Worm (Caenorhabditis elegans) whole organism, mixed stage, embryonic: Measurements from ENCODE around the gene srd-21.

Source experiments
- M03D4.4 ChIP-seq: sonication (generic microtip); optimal IDR thresholded peaks from 2 replicates; lab custom pipeline; 2017; ENCODE audit warnings: mild to moderate bottlenecking, missing genetic modification characterization, missing compliant biosample characterization
- bed-3 ChIP-seq: fragments of 200-800 bp; sonication (Bioruptor generic); optimal IDR thresholded peaks from 3 replicates; lab custom pipeline; 2018; ENCODE audit warnings: mild to moderate bottlenecking, missing genetic modification characterization, moderate library complexity, missing compliant biosample characterization
- blmp-1 ChIP-seq: fragments of 150-350 bp; optimal IDR thresholded peaks from 2 replicates; lab custom pipeline; 2014; ENCODE audit warnings: missing biosample characterization, missing genetic modification characterization
- ceh-39 ChIP-seq: fragments of 150-350 bp; optimal IDR thresholded peaks from 2 replicates; lab custom pipeline; 2014; ENCODE audit warnings: missing biosample characterization, missing genetic modification characterization
- ceh-43 ChIP-seq: fragments of 200-800 bp; sonication (Bioruptor generic); optimal IDR thresholded peaks from 2 replicates; lab custom pipeline; 2018; ENCODE audit warnings: mild to moderate bottlenecking, missing genetic modification characterization, moderate library complexity, missing compliant biosample characterization
- ceh-83 ChIP-seq: fragments of 200-800 bp; sonication (Bioruptor generic); optimal IDR thresholded peaks from 2 replicates; lab custom pipeline; 2018; ENCODE audit warnings: mild to moderate bottlenecking, missing genetic modification characterization, missing compliant biosample characterization
- ces-1 ChIP-seq: fragments of 150-350 bp; optimal IDR thresholded peaks from 2 replicates; lab custom pipeline; 2014; ENCODE audit warnings: missing biosample characterization, missing genetic modification reagents, missing genetic modification characterization
- cnd-1 ChIP-seq: fragments of 200-800 bp; sonication (Bioruptor generic); optimal IDR thresholded peaks from 2 replicates; lab custom pipeline; 2018; ENCODE audit warnings: mild to moderate bottlenecking, missing genetic modification characterization, missing compliant biosample characterization
- elt-1 ChIP-seq: sonication (generic microtip); optimal IDR thresholded peaks from 2 replicates; lab custom pipeline; 2017; ENCODE audit warnings: missing genetic modification characterization, mild to moderate bottlenecking, missing compliant biosample characterization, antibody characterized with exemption, moderate library complexity, borderline replicate concordance; ENCODE audit not compliant: insufficient read depth
- flh-1 ChIP-seq: fragments of 200-800 bp; sonication (Bioruptor generic); optimal IDR thresholded peaks from 2 replicates; lab custom pipeline; 2018; ENCODE audit warnings: mild to moderate bottlenecking, missing genetic modification characterization, moderate library complexity, missing compliant biosample characterization
- ham-2 ChIP-seq: fragments of 200-800 bp; sonication (Bioruptor generic); optimal IDR thresholded peaks from 2 replicates; lab custom pipeline; 2018; ENCODE audit warnings: mild to moderate bottlenecking, missing genetic modification characterization, missing compliant biosample characterization
- hlh-1 ChIP-seq: fragments of 150-350 bp; optimal IDR thresholded peaks from 2 replicates; lab custom pipeline; 2014; ENCODE audit warnings: missing biosample characterization, missing genetic modification reagents, missing genetic modification characterization
- lin-13 ChIP-seq: fragments of 150-350 bp; optimal IDR thresholded peaks from 2 replicates; lab custom pipeline; 2014; ENCODE audit warnings: missing biosample characterization, missing genetic modification characterization
- mab-5 ChIP-seq: fragments of 150-350 bp; optimal IDR thresholded peaks from 2 replicates; lab custom pipeline; 2014; ENCODE audit warnings: missing biosample characterization, missing genetic modification characterization
- mep-1 ChIP-seq: fragments of 150-350 bp; optimal IDR thresholded peaks from 2 replicates; lab custom pipeline; 2017; ENCODE audit warnings: missing biosample characterization, missing genetic modification reagents, missing genetic modification characterization, inconsistent platforms
- mls-2 ChIP-seq: sonication (generic microtip); optimal IDR thresholded peaks from 2 replicates; lab custom pipeline; 2016; ENCODE audit warnings: mild to moderate bottlenecking, missing genetic modification characterization, moderate library complexity, missing compliant biosample characterization
- nhr-12 ChIP-seq: fragments of 150-350 bp; optimal IDR thresholded peaks from 2 replicates; lab custom pipeline; 2014; ENCODE audit warnings: missing biosample characterization, missing genetic modification characterization
- nhr-237 ChIP-seq: fragments of 150-350 bp; optimal IDR thresholded peaks from 2 replicates; lab custom pipeline; 2014; ENCODE audit warnings: missing biosample characterization, missing genetic modification characterization
- nhr-28 ChIP-seq: fragments of 150-350 bp; optimal IDR thresholded peaks from 2 replicates; lab custom pipeline; 2014; ENCODE audit warnings: missing biosample characterization, missing genetic modification characterization
- nhr-76 ChIP-seq: sonication (generic microtip); optimal IDR thresholded peaks from 2 replicates; lab custom pipeline; 2017; ENCODE audit warnings: missing biosample characterization, missing genetic modification characterization
- pha-4 ChIP-seq: fragments of 150-350 bp; optimal IDR thresholded peaks from 2 replicates; lab custom pipeline; 2018; ENCODE audit warnings: missing biosample characterization, missing genetic modification reagents, missing genetic modification characterization
- sem-2 ChIP-seq: fragments of 200-800 bp; sonication (Bioruptor generic); optimal IDR thresholded peaks from 2 replicates; lab custom pipeline; 2018; ENCODE audit warnings: mild to moderate bottlenecking, missing genetic modification characterization, missing compliant biosample characterization
- snpc-4 ChIP-seq: fragments of 150-350 bp; optimal IDR thresholded peaks from 2 replicates; lab custom pipeline; 2014; ENCODE audit warnings: missing biosample characterization, missing genetic modification characterization
- sptf-1 ChIP-seq: sonication (generic microtip); optimal IDR thresholded peaks from 2 replicates; lab custom pipeline; 2017; ENCODE audit warnings: mild to moderate bottlenecking, missing genetic modification characterization, moderate library complexity, missing compliant biosample characterization
- tbx-8 ChIP-seq: fragments of 200-800 bp; sonication (Bioruptor generic); optimal IDR thresholded peaks from 2 replicates; lab custom pipeline; 2018; ENCODE audit warnings: mild to moderate bottlenecking, missing genetic modification characterization, moderate library complexity, missing compliant biosample characterization
- unc-39 ChIP-seq: fragments of 150-350 bp; optimal IDR thresholded peaks from 2 replicates; lab custom pipeline; 2014; ENCODE audit warnings: missing biosample characterization, missing genetic modification characterization
- unc-62 ChIP-seq: fragments of 150-350 bp; optimal IDR thresholded peaks from 2 replicates; lab custom pipeline; 2014; ENCODE audit warnings: missing biosample characterization, missing genetic modification reagents, missing genetic modification characterization
- zip-8 ChIP-seq: fragments of 150-350 bp; optimal IDR thresholded peaks from 2 replicates; lab custom pipeline; 2014; ENCODE audit warnings: missing biosample characterization, missing genetic modification characterization
- ztf-11 ChIP-seq: fragments of 150-350 bp; optimal IDR thresholded peaks from 2 replicates; lab custom pipeline; 2014; ENCODE audit warnings: missing biosample characterization, missing genetic modification characterization

srd-21 gene

ce11 chrV:16606313-16606712 lies 23.4 kb upstream of the srd-21 start, which contains the start of gene Y32B12C.1:
Y32B12C.1 (plus strand) TSS chrV:16606613.
- TF ChIP-seq unc-62 (GFP tag; lab: Kevin White, UChicago) (no peak), mep-1 (tag; lab: Kevin White, UChicago) (no peak), snpc-4 (tag; lab: Kevin White, UChicago) (no peak), blmp-1 (tag; lab: Kevin White, UChicago) (no peak), mls-2 (tag; lab: Kevin White, UChicago) (no peak), hlh-1 (tag; lab: Kevin White, UChicago) (no peak), zip-8 (tag; lab: Kevin White, UChicago) (no peak), sptf-1 (tag; lab: Kevin White, UChicago) (no peak), M03D4.4 (tag; lab: Kevin White, UChicago) (no peak), sem-2 (GFP tag; lab: Kevin White, UChicago) (no peak), nhr-28 (tag; lab: Kevin White, UChicago) (no peak), tbx-8 (GFP tag; lab: Kevin White, UChicago) (no peak)

ce11 chrV:16608478-16608877 lies 21.2 kb upstream of the srd-21 start:
- no peak for TF ChIP-seq zip-8 (tag; lab: Kevin White, UChicago)
- TF ChIP-seq ceh-39 = no peak
- no peak for TF ChIP-seq snpc-4 (tag; lab: Kevin White, UChicago)
- no peak for TF ChIP-seq blmp-1 (tag; lab: Kevin White, UChicago)
- TF ChIP-seq ztf-11 (tag; lab: Kevin White, UChicago) = no peak
- TF ChIP-seq elt-1 = no peak
- no peak for TF ChIP-seq ham-2 (GFP tag; lab: Kevin White, UChicago)
- TF ChIP-seq mep-1 (tag; lab: Kevin White, UChicago) = no peak
- TF ChIP-seq nhr-237 (tag; lab: Kevin White, UChicago) = no peak
- no peak for TF ChIP-seq nhr-76 (tag; lab: Kevin White, UChicago)
- no peak for TF ChIP-seq sem-2 (GFP tag; lab: Kevin White, UChicago)
- TF ChIP-seq cnd-1 (tag; lab: Kevin White, UChicago) = no peak
- no peak for TF ChIP-seq lin-13 (tag; lab: Kevin White, UChicago)
- TF ChIP-seq mab-5 = no peak
- TF ChIP-seq unc-62 (GFP tag; lab: Kevin White, UChicago) = no peak
- no peak for TF ChIP-seq mls-2 (tag; lab: Kevin White, UChicago)
- TF ChIP-seq bed-3 (GFP tag; lab: Kevin White, UChicago) = no peak
- TF ChIP-seq ceh-83 (GFP tag; lab: Kevin White, UChicago) = no peak
- TF ChIP-seq hlh-1 (tag; lab: Kevin White, UChicago) = no peak
- TF ChIP-seq tbx-8 (GFP tag; lab: Kevin White, UChicago) = no peak
- TF ChIP-seq, all 35 proteins: peak for 0

ce11 chrV:16610094-16610493 lies 19.6 kb upstream of the srd-21 start:
- TF ChIP-seq hlh-1 (tag; lab: Kevin White, UChicago) (no peak), ces-1 (GFP tag; lab: Kevin White, UChicago) (no peak), snpc-4 (tag; lab: Kevin White, UChicago) (no peak), mls-2 (tag; lab: Kevin White, UChicago) (no peak), unc-62 (GFP tag; lab: Kevin White, UChicago) (no peak), mab-5 (no peak)

ce11 chrV:16610791-16611385 lies 18.8 kb upstream of the srd-21 start, which contains the start of gene srw-54:
srw-54 (plus strand) TSS chrV:16611335.
- no peak for TF ChIP-seq pha-4 (tag; lab: Kevin White, UChicago)
- no peak for TF ChIP-seq bed-3 (GFP tag; lab: Kevin White, UChicago)
- TF ChIP-seq hlh-1 (tag; lab: Kevin White, UChicago) = no peak
- TF ChIP-seq, all 35 proteins: peak for 0

- TF ChIP-seq pha-4 (tag; lab: Kevin White, UChicago) (no peak), mep-1 (tag; lab: Kevin White, UChicago) (no peak), ceh-43 (GFP tag; lab: Kevin White, UChicago) (no peak), sptf-1 (tag; lab: Kevin White, UChicago) (no peak), flh-1 (GFP tag; lab: Kevin White, UChicago) (no peak), unc-39 (tag; lab: Kevin White, UChicago) (no peak), nhr-12 (tag; lab: Kevin White, UChicago) (no peak), mab-5 (no peak)
Measured at ce11 chrV:16617462-16617861, 12.2 kb upstream of the srd-21 start, which contains the start of gene Y70C5A.4. Y70C5A.4 (plus strand) TSS chrV:16617762.
